Fruit fly (Drosophila melanogaster): Measurements from ENCODE around the gene CG1824.
A peak's percentile ranks its signal among the peaks of the same experiment; 100 is the strongest.

- no peak for TF ChIP-seq CG9948 (tag; optimal IDR thresholded peaks at IDR 0.05)
- no peak for TF ChIP-seq CG32121 (GFP tag; IDR thresholded peaks at IDR 0.05)
- TF ChIP-seq CG17806 (tag; optimal IDR thresholded peaks at IDR 0.05), result peak; percentile 9
Observed at dm6 chrX:12547657-12548056, 47.8 kb downstream of the CG1824 start.
